Fruit fly (Drosophila melanogaster): ENCODE measurements around the gene CG14355.

CG14355 gene

DNA sequence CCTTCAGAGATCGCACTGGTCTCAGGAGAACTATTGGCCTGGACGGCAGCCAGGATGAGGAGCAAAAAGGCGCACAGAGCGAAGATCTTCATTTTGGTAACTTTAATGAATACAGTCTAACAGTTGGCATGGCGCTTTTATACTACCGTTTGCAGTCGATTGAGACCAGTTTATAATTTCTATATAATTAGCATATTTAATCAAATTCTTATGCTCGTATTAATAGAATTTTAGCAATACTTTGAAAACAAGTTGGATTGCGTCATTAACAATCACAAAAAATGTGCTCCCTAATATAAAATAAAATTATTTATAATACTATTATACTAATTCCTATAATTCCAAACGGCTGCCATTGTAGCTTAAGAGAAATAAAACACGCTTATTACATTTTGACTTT, 2.6 kb upstream of the CG14355 start, which contains the start of gene CG44215:
Gene CG44215, minus strand, starts transcription at position 101 of the 400 bp plus-strand sequence.
- no peak for TF ChIP-seq grn (GFP tag; optimal IDR thresholded peaks at IDR 0.05)
- no peak for TF ChIP-seq CG14965 (GFP tag; optimal IDR thresholded peaks at IDR 0.05; ENCODE audit: borderline replicate concordance)
- TF ChIP-seq CG14441 (GFP tag; IDR thresholded peaks at IDR 0.05): no peak
- TF ChIP-seq CG32772 (GFP tag; IDR thresholded peaks at IDR 0.05): no peak
- no peak for TF ChIP-seq CG33557 (GFP tag; optimal IDR thresholded peaks at IDR 0.05)
- no peak for TF ChIP-seq sc (optimal IDR thresholded peaks at IDR 0.05)
- no peak for TF ChIP-seq sc (GFP tag; optimal IDR thresholded peaks at IDR 0.05)
- TF ChIP-seq CHES-1-like (GFP tag; optimal IDR thresholded peaks at IDR 0.05): no peak
- no peak for TF ChIP-seq CG6272 (GFP tag; IDR thresholded peaks at IDR 0.05)
- no peak for TF ChIP-seq CG11093 (GFP tag; IDR thresholded peaks at IDR 0.05)
- no peak for TF ChIP-seq CG1832 (GFP tag; optimal IDR thresholded peaks at IDR 0.05)
- no peak for TF ChIP-seq HHEX (GFP tag; optimal IDR thresholded peaks at IDR 0.05)
- no peak for TF ChIP-seq fd102C (GFP tag; optimal IDR thresholded peaks at IDR 0.05)
- no peak for TF ChIP-seq D19B (GFP tag; optimal IDR thresholded peaks at IDR 0.05)
- no peak for TF ChIP-seq Med (GFP tag)
- TF ChIP-seq HLH4C (GFP tag; IDR thresholded peaks at IDR 0.05; ENCODE audit: partially characterized antibody): no peak
- no peak for TF ChIP-seq ind (GFP tag; optimal IDR thresholded peaks at IDR 0.05)
- TF ChIP-seq eve (GFP tag; optimal IDR thresholded peaks at IDR 0.05): no peak
- TF ChIP-seq CG7839 (tag; optimal IDR thresholded peaks at IDR 0.05): no peak

DNA sequence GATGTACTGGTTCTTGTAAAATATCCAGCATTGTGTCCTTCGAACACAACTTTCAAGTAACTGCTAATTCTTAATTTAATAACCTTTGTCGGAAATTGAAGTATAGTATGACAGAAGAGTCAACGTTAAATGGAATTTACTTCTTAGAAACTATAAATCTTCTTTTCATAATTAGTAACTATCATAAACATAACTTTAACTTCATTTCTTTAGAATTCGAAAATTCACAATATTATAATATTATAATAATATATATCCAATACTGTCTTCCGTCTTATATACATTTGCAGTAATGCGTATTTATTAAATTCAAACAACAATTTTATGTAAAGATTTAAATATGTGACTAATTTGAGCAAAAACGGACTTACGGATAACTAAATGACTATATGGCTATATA, 2.0 kb upstream of the CG14355 start, which contains the start of gene Recs1:
Gene Recs1, minus strand, starts transcription at position 101 of the 400 bp plus-strand sequence.
- no peak for TF ChIP-seq ewg (GFP tag; optimal IDR thresholded peaks at IDR 0.05)
- no peak for TF ChIP-seq MTF-1 (GFP tag; optimal IDR thresholded peaks at IDR 0.05; ENCODE audit: borderline replicate concordance)
- TF ChIP-seq pros (GFP tag; optimal IDR thresholded peaks at IDR 0.05): no peak
- TF ChIP-seq grau (tag; optimal IDR thresholded peaks at IDR 0.05): no peak
- TF ChIP-seq CTCF (GFP tag; optimal IDR thresholded peaks at IDR 0.05): no peak
- TF ChIP-seq HHEX (GFP tag; optimal IDR thresholded peaks at IDR 0.05): no peak
- TF ChIP-seq nerfin-2 (GFP tag; IDR thresholded peaks at IDR 0.05; ENCODE audit: partially characterized antibody): no peak
- no peak for TF ChIP-seq MESR4 (GFP tag; optimal IDR thresholded peaks at IDR 0.05)
- no peak for TF ChIP-seq Deaf1 (tag; optimal IDR thresholded peaks at IDR 0.05)
- no peak for TF ChIP-seq danr (GFP tag; IDR thresholded peaks at IDR 0.05)
- no peak for TF ChIP-seq luna (GFP tag; optimal IDR thresholded peaks at IDR 0.05)
- TF ChIP-seq kah (GFP tag; optimal IDR thresholded peaks at IDR 0.05): no peak
- no peak for TF ChIP-seq CG13775 (GFP tag; optimal IDR thresholded peaks at IDR 0.05)
- TF ChIP-seq CG6272 (GFP tag; IDR thresholded peaks at IDR 0.05): no peak

DNA sequence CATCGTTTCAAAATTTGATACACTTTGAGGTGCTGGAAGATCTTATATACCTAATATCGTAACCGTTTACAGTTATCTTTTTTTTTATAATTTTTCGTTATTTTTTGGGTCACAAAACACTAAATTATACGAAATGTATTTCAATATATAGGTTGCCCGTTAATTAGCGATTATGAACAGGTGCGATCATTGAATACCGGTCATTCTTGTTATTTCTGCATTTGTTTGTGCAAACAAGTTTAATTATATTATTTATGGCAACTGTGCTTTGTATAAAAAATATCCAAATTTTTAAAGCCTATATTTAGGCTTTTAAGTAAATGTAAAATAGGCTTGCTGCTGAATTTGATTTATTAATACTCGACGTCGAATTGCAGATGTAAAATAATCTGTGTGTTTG, 810 bp upstream of the CG14355 start, which contains the start of gene CG42500:
Gene CG42500, minus strand, starts transcription at position 101 of the 400 bp plus-strand sequence.
- TF ChIP-seq CG3281 (GFP tag; optimal IDR thresholded peaks at IDR 0.05): no peak
- TF ChIP-seq nerfin-1 (tag; optimal IDR thresholded peaks at IDR 0.05): no peak
- no peak for TF ChIP-seq ato (GFP tag; IDR thresholded peaks at IDR 0.05; ENCODE audit: partially characterized antibody)
- TF ChIP-seq CG32532 (GFP tag; IDR thresholded peaks at IDR 0.05): no peak
- no peak for TF ChIP-seq Dfd (GFP tag; optimal IDR thresholded peaks at IDR 0.05)
- TF ChIP-seq esg (GFP tag; conservative IDR thresholded peaks at IDR 0.05): no peak
- no peak for TF ChIP-seq tx (GFP tag; optimal IDR thresholded peaks at IDR 0.05)
- TF ChIP-seq Awh (GFP tag; IDR thresholded peaks at IDR 0.05): no peak
- TF ChIP-seq CG4404 (GFP tag; IDR thresholded peaks at IDR 0.05): no peak
- no peak for TF ChIP-seq dmrt99B (tag; optimal IDR thresholded peaks at IDR 0.05)
- TF ChIP-seq MESR4 (GFP tag; optimal IDR thresholded peaks at IDR 0.05): no peak
- TF ChIP-seq CG11093 (GFP tag; IDR thresholded peaks at IDR 0.05): no peak
- TF ChIP-seq D (optimal IDR thresholded peaks at IDR 0.05): no peak
- TF ChIP-seq D (GFP tag; optimal IDR thresholded peaks at IDR 0.05): no peak

All from whole organism, embryonic.